Worm (Caenorhabditis elegans) whole organism, young adult: ENCODE data around the gene F45E6.1.
A peak's percentile ranks its signal among the peaks of the same experiment; 100 is the strongest.

Source experiments
- B0019.2 ChIP-seq: fragments of 200-800 bp; sonication (Bioruptor generic); conservative IDR thresholded peaks from 2 replicates; pipeline ENCODE4 v1.3.6; 2022; ENCODE audit warnings: missing genetic modification reagents, missing genetic modification characterization, missing compliant biosample characterization
- B0261.1 ChIP-seq: sonication (generic microtip); optimal IDR thresholded peaks from 2 replicates; lab custom pipeline; 2016; ENCODE audit warnings: mild to moderate bottlenecking, missing genetic modification characterization, moderate library complexity, missing compliant biosample characterization
- D2030.7 ChIP-seq: fragments of 200-800 bp; sonication (Bioruptor generic); IDR thresholded peaks from 2 replicates; pipeline ENCODE4 v1.3.6; 2022; ENCODE audit warnings: missing genetic modification reagents, missing genetic modification characterization, missing compliant biosample characterization
- F49E8.2 ChIP-seq: sonication (generic microtip); optimal IDR thresholded peaks from 3 replicates; lab custom pipeline; 2017; ENCODE audit warnings: missing genetic modification characterization, mild to moderate bottlenecking, missing compliant biosample characterization, antibody characterized with exemption, moderate library complexity; ENCODE audit not compliant: insufficient read depth
- F57C9.4 ChIP-seq: sonication (generic microtip); optimal IDR thresholded peaks from 2 replicates; lab custom pipeline; 2017; ENCODE audit warnings: mild to moderate bottlenecking, missing genetic modification characterization, missing compliant biosample characterization
- T07F8.4 ChIP-seq: sonication (generic microtip); optimal IDR thresholded peaks from 2 replicates; lab custom pipeline; 2016; ENCODE audit warnings: mild to moderate bottlenecking, missing genetic modification characterization, moderate library complexity, missing compliant biosample characterization
- T26A5.8 ChIP-seq: sonication (generic microtip); optimal IDR thresholded peaks from 2 replicates; lab custom pipeline; 2016; ENCODE audit warnings: missing genetic modification characterization, missing compliant biosample characterization
- Y53F4B.3 ChIP-seq: fragments of 200-800 bp; sonication (Bioruptor generic); IDR thresholded peaks from 2 replicates; pipeline ENCODE4 v1.3.6; 2022; ENCODE audit warnings: missing genetic modification reagents, missing genetic modification characterization, missing compliant biosample characterization
- attf-3 ChIP-seq: fragments of 200-800 bp; sonication (Bioruptor generic); conservative IDR thresholded peaks from 2 replicates; pipeline ENCODE4 v1.3.6; 2022; ENCODE audit warnings: missing genetic modification reagents, missing genetic modification characterization, missing compliant biosample characterization
- attf-6 ChIP-seq: fragments of 200-800 bp; sonication (Bioruptor generic); IDR thresholded peaks from 2 replicates; pipeline ENCODE4 v1.3.6; 2022; ENCODE audit warnings: missing genetic modification reagents, missing genetic modification characterization, missing compliant biosample characterization
- bed-1 ChIP-seq: fragments of 200-800 bp; sonication (Bioruptor generic); IDR thresholded peaks from 2 replicates; pipeline ENCODE4 v1.3.6; 2022; ENCODE audit warnings: missing genetic modification reagents, missing genetic modification characterization, missing compliant biosample characterization
- ceh-27 ChIP-seq: fragments of 200-800 bp; sonication (Bioruptor generic); optimal IDR thresholded peaks from 2 replicates; lab custom pipeline; 2018; ENCODE audit warnings: mild to moderate bottlenecking, missing genetic modification characterization, moderate library complexity, missing compliant biosample characterization
- ceh-91 ChIP-seq: fragments of 200-800 bp; sonication (Bioruptor generic); IDR thresholded peaks from 2 replicates; pipeline ENCODE4 v1.3.6; 2022; ENCODE audit warnings: missing genetic modification reagents, missing genetic modification characterization, missing compliant biosample characterization
- dpff-1 ChIP-seq: sonication (generic microtip); optimal IDR thresholded peaks from 2 replicates; lab custom pipeline; 2017; ENCODE audit warnings: mild to moderate bottlenecking, missing genetic modification characterization, missing compliant biosample characterization
- ets-4 ChIP-seq: fragments of 200-800 bp; sonication (Bioruptor generic); optimal IDR thresholded peaks from 2 replicates; lab custom pipeline; 2018; ENCODE audit warnings: mild to moderate bottlenecking, missing genetic modification characterization, missing compliant biosample characterization
- gei-17 ChIP-seq: fragments of 200-800 bp; sonication (Bioruptor generic); optimal IDR thresholded peaks from 2 replicates; lab custom pipeline; 2018; ENCODE audit warnings: mild to moderate bottlenecking, missing genetic modification characterization, missing compliant biosample characterization
- hmg-20 ChIP-seq: fragments of 200-800 bp; sonication (Bioruptor generic); IDR thresholded peaks from 2 replicates; pipeline ENCODE4 v1.3.6; 2022; ENCODE audit warnings: missing genetic modification reagents, missing genetic modification characterization, missing compliant biosample characterization
- hsf-1 ChIP-seq: fragments of 200-800 bp; sonication (Bioruptor generic); IDR thresholded peaks from 2 replicates; pipeline ENCODE4 v1.3.6; 2022; ENCODE audit warnings: missing genetic modification reagents, missing genetic modification characterization, missing compliant biosample characterization
- lag-1 ChIP-seq: fragments of 200-800 bp; sonication (Bioruptor generic); IDR thresholded peaks from 2 replicates; pipeline ENCODE4 v1.3.6; 2022; ENCODE audit warnings: missing genetic modification reagents, missing genetic modification characterization, missing compliant biosample characterization
- madf-3 ChIP-seq: fragments of 200-800 bp; sonication (Bioruptor generic); IDR thresholded peaks from 2 replicates; pipeline ENCODE4 v1.3.6; 2022; ENCODE audit warnings: missing genetic modification reagents, missing genetic modification characterization, missing compliant biosample characterization
- madf-6 ChIP-seq: fragments of 200-800 bp; sonication (Bioruptor generic); IDR thresholded peaks from 2 replicates; pipeline ENCODE4 v1.3.6; 2022; ENCODE audit warnings: missing genetic modification reagents, missing genetic modification characterization, missing compliant biosample characterization
- mxl-1 ChIP-seq: sonication (generic microtip); optimal IDR thresholded peaks from 2 replicates; lab custom pipeline; 2016; ENCODE audit warnings: missing genetic modification characterization, missing compliant biosample characterization
- nfya-1 ChIP-seq: sonication (generic microtip); optimal IDR thresholded peaks from 2 replicates; lab custom pipeline; 2017; ENCODE audit warnings: antibody characterized with exemption, missing compliant biosample characterization, missing genetic modification characterization, borderline replicate concordance; ENCODE audit not compliant: insufficient read depth
- nhr-120 ChIP-seq: fragments of 200-800 bp; sonication (Bioruptor generic); IDR thresholded peaks from 2 replicates; pipeline ENCODE4 v1.3.6; 2022; ENCODE audit warnings: missing genetic modification characterization, missing compliant biosample characterization
- nhr-80 ChIP-seq: sonication (generic microtip); optimal IDR thresholded peaks from 2 replicates; lab custom pipeline; 2016; ENCODE audit warnings: missing genetic modification characterization, missing compliant biosample characterization
- rcor-1 ChIP-seq: fragments of 200-800 bp; sonication (Bioruptor generic); IDR thresholded peaks from 2 replicates; pipeline ENCODE4 v1.3.6; 2022; ENCODE audit warnings: missing genetic modification reagents, missing genetic modification characterization, missing compliant biosample characterization
- snpc-1.1 ChIP-seq: sonication (generic microtip); optimal IDR thresholded peaks from 2 replicates; lab custom pipeline; 2017; ENCODE audit warnings: missing genetic modification characterization, mild to moderate bottlenecking, missing compliant biosample characterization, antibody characterized with exemption, moderate library complexity, missing genotype, missing genetic modification reagents; ENCODE audit not compliant: insufficient read depth
- sptf-2 ChIP-seq: fragments of 200-800 bp; sonication (Bioruptor generic); optimal IDR thresholded peaks from 2 replicates; lab custom pipeline; 2018; ENCODE audit warnings: mild to moderate bottlenecking, missing genetic modification characterization, missing compliant biosample characterization
- unc-130 ChIP-seq: sonication (generic microtip); optimal IDR thresholded peaks from 2 replicates; lab custom pipeline; 2016; ENCODE audit warnings: missing genetic modification reagents, missing genetic modification characterization, missing compliant biosample characterization
- unc-62 ChIP-seq: fragments of 150-350 bp; optimal IDR thresholded peaks from 2 replicates; lab custom pipeline; 2014; ENCODE audit warnings: missing biosample characterization, missing genetic modification reagents, missing genetic modification characterization
- zfh-2 ChIP-seq: fragments of 200-800 bp; sonication (Bioruptor generic); conservative IDR thresholded peaks from 2 replicates; pipeline ENCODE4 v1.3.6; 2022; ENCODE audit warnings: missing genetic modification reagents, missing genetic modification characterization, missing compliant biosample characterization
- zim-3 ChIP-seq: sonication (generic microtip); optimal IDR thresholded peaks from 2 replicates; lab custom pipeline; 2017; ENCODE audit warnings: mild to moderate bottlenecking, missing genetic modification characterization, moderate library complexity, missing compliant biosample characterization

Gene F45E6.1

DNA sequence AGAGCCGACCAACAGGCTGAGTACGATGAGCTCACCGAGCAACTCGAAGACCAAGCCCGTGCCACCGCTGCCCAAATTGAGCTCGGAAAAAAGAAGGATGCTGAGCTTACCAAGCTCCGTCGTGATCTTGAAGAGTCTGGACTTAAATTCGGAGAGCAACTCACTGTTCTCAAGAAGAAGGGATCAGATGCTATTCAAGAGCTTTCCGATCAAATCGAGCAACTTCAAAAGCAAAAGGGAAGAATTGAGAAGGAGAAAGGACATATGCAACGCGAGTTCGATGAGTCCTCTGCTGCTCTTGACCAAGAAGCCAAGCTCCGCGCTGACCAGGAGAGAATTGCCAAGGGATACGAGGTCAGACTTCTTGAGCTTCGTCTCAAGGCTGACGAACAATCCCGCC, 5.0 kb downstream of the F45E6.1 start:
- TF ChIP-seq gei-17 (GFP tag; lab: Kevin White, UChicago) (no peak), lag-1 (no peak), ceh-91 (GFP tag; lab: Robert Waterston, UW) (no peak), B0019.2 (GFP tag; lab: Robert Waterston, UW) (no peak), hsf-1 (no peak), hmg-20 (no peak), B0261.1 (tag; lab: Kevin White, UChicago) (no peak), nfya-1 (no peak), F57C9.4 (tag; lab: Kevin White, UChicago) (no peak), madf-3 (GFP tag; lab: Robert Waterston, UW) (no peak), unc-62 (GFP tag; lab: Kevin White, UChicago) (no peak), attf-6 (GFP tag; lab: Robert Waterston, UW) (no peak), rcor-1 (GFP tag; lab: Robert Waterston, UW) (no peak), zim-3 (no peak)
- TF ChIP-seq, all 124 proteins: peak for 0

DNA sequence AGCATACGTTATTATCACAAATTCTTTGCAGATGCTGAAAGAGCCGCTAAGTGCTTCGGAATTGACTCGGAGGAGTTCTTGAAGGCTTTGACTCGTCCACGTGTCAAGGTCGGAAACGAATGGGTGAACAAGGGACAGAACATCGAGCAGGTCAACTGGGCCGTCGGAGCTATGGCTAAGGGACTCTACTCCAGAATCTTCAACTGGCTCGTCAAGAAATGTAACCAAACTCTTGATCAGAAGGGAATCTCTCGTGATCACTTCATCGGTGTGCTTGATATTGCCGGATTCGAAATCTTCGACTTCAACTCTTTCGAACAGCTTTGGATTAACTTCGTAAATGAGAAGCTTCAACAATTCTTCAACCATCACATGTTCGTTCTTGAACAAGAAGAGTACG, 7.4 kb downstream of the F45E6.1 start:
- no peak for TF ChIP-seq unc-130 (GFP tag; lab: Kevin White, UChicago)
- no peak for TF ChIP-seq nhr-120
- TF ChIP-seq ets-4 (GFP tag; lab: Kevin White, UChicago) = no peak
- no peak for TF ChIP-seq attf-3 (GFP tag; lab: Robert Waterston, UW)
- TF ChIP-seq F49E8.2 (tag; lab: Kevin White, UChicago) = no peak
- no peak for TF ChIP-seq T07F8.4 (tag; lab: Kevin White, UChicago)
- no peak for TF ChIP-seq ceh-27 (GFP tag; lab: Kevin White, UChicago)
- TF ChIP-seq Y53F4B.3 = no peak
- TF ChIP-seq sptf-2 (GFP tag; lab: Kevin White, UChicago) = no peak
- TF ChIP-seq snpc-1.1 (tag; lab: Kevin White, UChicago) = no peak
- TF ChIP-seq madf-6 = no peak
- no peak for TF ChIP-seq mxl-1 (tag; lab: Kevin White, UChicago)
- TF ChIP-seq D2030.7 (GFP tag; lab: Robert Waterston, UW) = no peak
- TF ChIP-seq T26A5.8 = no peak

ce11 chrX:12467660-12468111, 9.6 kb downstream of the F45E6.1 start, which contains the start of gene myo-2:
Gene myo-2 (plus strand): TSS chrX:12468061.
- TF ChIP-seq zfh-2 (GFP tag; lab: Robert Waterston, UW) (peak; percentile 60), Y53F4B.3 (no peak)

- TF ChIP-seq bed-1 (GFP tag; lab: Robert Waterston, UW) (no peak), nhr-80 (peak; percentile 67)
Observed at ce11 chrX:12466769-12467168, 10.5 kb downstream of the F45E6.1 start, which contains the start of gene cdf-2. Gene cdf-2 (minus strand): TSS chrX:12466917.

ce11 chrX:12463504-12463903, 13.7 kb downstream of the F45E6.1 start, which contains the start of gene T18D3.5:
Gene T18D3.5 (plus strand): TSS chrX:12463804.
- TF ChIP-seq dpff-1 (tag; lab: Kevin White, UChicago) = no peak
- TF ChIP-seq unc-130 (GFP tag; lab: Kevin White, UChicago) = no peak
